Fruit fly (Drosophila melanogaster): ENCODE measurements around the gene FoxP.

The FoxP gene

DNA sequence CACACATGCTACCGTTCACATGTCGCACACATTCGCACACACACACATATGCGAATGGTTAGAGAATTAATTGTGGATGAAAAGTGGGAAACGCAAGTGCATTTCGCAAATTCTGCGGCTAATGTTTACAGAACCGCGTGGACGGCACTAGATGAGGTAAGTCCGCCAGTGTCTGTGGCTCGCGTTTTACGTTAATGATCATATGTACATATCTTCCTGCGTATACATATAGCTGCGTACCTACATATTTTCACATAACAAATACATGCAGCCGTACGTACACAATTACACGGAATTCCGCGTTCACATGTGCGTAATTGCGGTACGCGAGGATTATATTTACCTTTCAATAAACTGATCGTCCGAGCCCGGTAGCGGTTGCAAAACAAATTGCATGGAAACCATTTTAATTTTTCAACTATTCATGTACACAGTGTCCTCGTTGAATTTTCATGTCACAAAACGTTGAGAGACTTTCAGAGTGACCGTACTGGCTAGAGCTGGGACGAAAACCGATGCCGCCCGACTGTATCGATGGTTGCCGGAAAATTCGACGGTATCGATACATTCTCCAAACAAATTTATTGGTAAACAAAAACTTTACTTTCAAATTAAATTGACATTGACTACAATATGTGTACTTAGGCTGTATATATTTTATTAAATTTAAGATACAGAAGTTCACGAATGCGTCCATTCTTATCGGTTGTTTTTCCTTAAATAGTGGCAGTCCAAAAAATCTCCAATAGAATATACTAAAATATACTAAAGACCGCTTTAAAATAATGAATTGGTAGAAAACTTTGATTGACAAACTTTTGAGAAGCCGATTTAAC lies 5.3 kb downstream of the FoxP start, which contains the start of gene hyd (continued):
- TF ChIP-seq CG8478 (optimal IDR thresholded peaks at IDR 0.05) (peak; percentile 84), CG11504 (tag; optimal IDR thresholded peaks at IDR 0.05) (no peak), CG6689 (GFP tag; IDR thresholded peaks at IDR 0.05) (no peak), CG9876 (GFP tag; optimal IDR thresholded peaks at IDR 0.05) (no peak), Hr78 (GFP tag; optimal IDR thresholded peaks at IDR 0.05) (no peak), bowl (GFP tag; IDR thresholded peaks at IDR 0.05) (no peak), CG11398 (GFP tag; optimal IDR thresholded peaks at IDR 0.05) (no peak), CG2875 (GFP tag; optimal IDR thresholded peaks at IDR 0.05) (no peak), HHEX (GFP tag; optimal IDR thresholded peaks at IDR 0.05) (no peak), CG10321 (GFP tag; IDR thresholded peaks at IDR 0.05) (no peak), CG30403 (GFP tag; optimal IDR thresholded peaks at IDR 0.05) (no peak), Rfx (GFP tag; IDR thresholded peaks at IDR 0.05) (no peak), klu (GFP tag; IDR thresholded peaks at IDR 0.05) (no peak), Opbp (GFP tag; IDR thresholded peaks at IDR 0.05; ENCODE audit: partially characterized antibody) (peak; percentile 87), CG33557 (GFP tag; optimal IDR thresholded peaks at IDR 0.05) (no peak), CG18599 (GFP tag; optimal IDR thresholded peaks at IDR 0.05) (no peak), NfI (GFP tag; optimal IDR thresholded peaks at IDR 0.05) (no peak), CG1603 (tag; optimal IDR thresholded peaks at IDR 0.05) (no peak), CG1024 (GFP tag; IDR thresholded peaks at IDR 0.05) (no peak), gem (tag; optimal IDR thresholded peaks at IDR 0.05) (no peak), mld (GFP tag; IDR thresholded peaks at IDR 0.05; ENCODE audit: partially characterized antibody) (peak; percentile 35; the same call in 2 of the 3 replicates), CG10565 (GFP tag; optimal IDR thresholded peaks at IDR 0.05) (no peak), cato (GFP tag; optimal IDR thresholded peaks at IDR 0.05; ENCODE audit: borderline replicate concordance) (no peak), ap (GFP tag; IDR thresholded peaks at IDR 0.05) (no peak), CG31441 (GFP tag; IDR thresholded peaks at IDR 0.05) (no peak), CG17359 (tag; optimal IDR thresholded peaks at IDR 0.05) (no peak), CG4730 (GFP tag; IDR thresholded peaks at IDR 0.05) (no peak), da (GFP tag; optimal IDR thresholded peaks at IDR 0.05) (no peak), Sox100B (GFP tag; optimal IDR thresholded peaks at IDR 0.05) (no peak), tna (GFP tag; IDR thresholded peaks at IDR 0.05; ENCODE audit: partially characterized antibody) (peak; percentile 77), CG31365 (tag; optimal IDR thresholded peaks at IDR 0.05) (no peak), CG18262 (tag; optimal IDR thresholded peaks at IDR 0.05) (no peak), kay (GFP tag; optimal IDR thresholded peaks at IDR 0.05) (no peak), CG9797 (GFP tag; optimal IDR thresholded peaks at IDR 0.05) (peak; percentile 88), CG14965 (GFP tag; optimal IDR thresholded peaks at IDR 0.05; ENCODE audit: borderline replicate concordance) (no peak), CG3163 (GFP tag; optimal IDR thresholded peaks at IDR 0.05) (no peak), unc-4 (GFP tag; IDR thresholded peaks at IDR 0.05; ENCODE audit: partially characterized antibody) (peak; percentile 81), otp (GFP tag; IDR thresholded peaks at IDR 0.05) (no peak), CG14860 (GFP tag; IDR thresholded peaks at IDR 0.05; ENCODE audit: partially characterized antibody) (peak; percentile 66; the same call in 2 of the 3 replicates), Ptx1 (GFP tag; IDR thresholded peaks at IDR 0.05) (no peak), Bteb2 (GFP tag; optimal IDR thresholded peaks at IDR 0.05) (no peak), CG11085 (GFP tag; IDR thresholded peaks at IDR 0.05) (no peak), Dfd (GFP tag; optimal IDR thresholded peaks at IDR 0.05) (no peak), bigmax (GFP tag; optimal IDR thresholded peaks at IDR 0.05) (no peak), CG15601 (tag; optimal IDR thresholded peaks at IDR 0.05) (no peak), CG1832 (GFP tag; optimal IDR thresholded peaks at IDR 0.05) (no peak), CrebB (tag; optimal IDR thresholded peaks at IDR 0.05) (no peak), Usf (GFP tag; optimal IDR thresholded peaks at IDR 0.05) (no peak), CG2116 (GFP tag; optimal IDR thresholded peaks at IDR 0.05) (peak; percentile 80)
